Fruit fly (Drosophila melanogaster) Kc167 (cell line): ENCODE results near the gene CG12084.

ENCODE experiments used
- Myc ChIP-seq: fragments of >200 bp; optimal IDR thresholded peaks from 2 replicates; lab custom pipeline; 2017; ENCODE audit warnings: missing external identifiers
- Sin3A ChIP-seq: fragments of >200 bp; optimal IDR thresholded peaks from 2 replicates; lab custom pipeline; 2018; ENCODE audit warnings: missing external identifiers
- h ChIP-seq: fragments of >200 bp; optimal IDR thresholded peaks from 3 replicates; lab custom pipeline; 2018; ENCODE audit warnings: missing external identifiers
- insv ChIP-seq: fragments of >200 bp; optimal IDR thresholded peaks from 3 replicates; lab custom pipeline; 2018; ENCODE audit warnings: missing external identifiers
- psq ChIP-seq: fragments of >200 bp; optimal IDR thresholded peaks from 2 replicates; lab custom pipeline; 2017; ENCODE audit warnings: missing external identifiers
- ttk ChIP-seq: sonication (Bioruptor generic); optimal IDR thresholded peaks from 2 replicates; lab custom pipeline; 2017; ENCODE audit warnings: missing external identifiers

DNA sequence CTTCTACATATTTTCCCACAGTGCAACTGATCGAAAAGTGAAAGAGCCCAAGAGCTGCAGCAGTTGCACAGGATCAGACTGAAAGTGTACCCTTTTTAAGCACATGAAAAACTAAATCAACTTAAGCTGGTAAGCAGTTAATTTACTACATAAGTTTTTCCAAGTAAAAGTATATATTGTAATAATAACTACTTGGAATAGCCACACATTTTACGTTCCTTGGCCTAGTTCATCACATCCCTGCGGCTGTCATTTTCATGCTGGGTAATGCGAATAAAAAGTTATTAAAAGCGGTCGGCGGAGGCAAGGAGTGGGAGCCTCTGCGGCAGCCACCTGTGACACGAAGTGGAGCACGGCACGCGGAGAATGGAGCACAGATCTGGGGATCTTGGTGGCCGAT lies 45.5 kb downstream of the CG12084 start:
- TF ChIP-seq psq (lab: Kevin White, UChicago): no peak
- no peak for TF ChIP-seq ttk (lab: Kevin White, UChicago)
- no peak for TF ChIP-seq h (lab: Kevin White, UChicago)
- no peak for TF ChIP-seq Sin3A
- TF ChIP-seq insv (lab: Kevin White, UChicago): no peak
- TF ChIP-seq Myc (lab: Kevin White, UChicago): no peak
